Worm (Caenorhabditis elegans) whole organism, L4 larva: ENCODE results near the gene T06E6.1.

ENCODE experiments used
- R02D3.7 ChIP-seq: fragments of 150-350 bp; sonication (generic microtip); optimal IDR thresholded peaks from 3 replicates; lab custom pipeline; 2014; ENCODE audit warnings: missing biosample characterization, missing genetic modification characterization
- Y75B8A.6 ChIP-seq: fragments of 200-800 bp; sonication (Bioruptor generic); IDR thresholded peaks from 2 replicates; pipeline ENCODE4 v1.3.6; 2022; ENCODE audit warnings: missing genetic modification reagents, missing genetic modification characterization, missing compliant biosample characterization
- ZK546.5 ChIP-seq, 2 experiments: sonication (generic microtip); optimal IDR thresholded peaks; 2 replicates each; lab custom pipeline; 2017; ENCODE audit warnings: missing biosample characterization in 2 of 2, missing genetic modification characterization in 2 of 2
- daf-12 ChIP-seq: fragments of 150-350 bp; optimal IDR thresholded peaks from 2 replicates; lab custom pipeline; 2014; ENCODE audit warnings: missing biosample characterization, missing genetic modification reagents, missing genetic modification characterization
- lin-38 ChIP-seq: fragments of 200-800 bp; sonication (Bioruptor generic); IDR thresholded peaks from 2 replicates; pipeline ENCODE4 v1.3.6; 2022; ENCODE audit warnings: missing genetic modification reagents, missing genetic modification characterization, missing compliant biosample characterization
- lsy-2 ChIP-seq, 2 experiments: fragments of 150-350 bp in 1 of 2; sonication (generic microtip) in 1 of 2; optimal IDR thresholded peaks; 2 replicates each; lab custom pipeline; 2014 to 2017; ENCODE audit warnings: missing biosample characterization in 2 of 2, missing genetic modification characterization in 2 of 2
- nhr-11 ChIP-seq: fragments of 150-350 bp; optimal IDR thresholded peaks from 2 replicates; lab custom pipeline; 2014; ENCODE audit warnings: missing biosample characterization, missing genetic modification characterization
- set-16 ChIP-seq: fragments of 200-800 bp; sonication (Bioruptor generic); IDR thresholded peaks from 2 replicates; pipeline ENCODE4 v1.3.6; 2022; ENCODE audit warnings: missing genetic modification reagents, missing genetic modification characterization, missing compliant biosample characterization
- snpc-4 ChIP-seq: fragments of 150-350 bp; optimal IDR thresholded peaks from 2 replicates; lab custom pipeline; 2014; ENCODE audit warnings: missing biosample characterization, missing genetic modification characterization
- ztf-11 ChIP-seq: fragments of 150-350 bp; optimal IDR thresholded peaks from 2 replicates; lab custom pipeline; 2014; ENCODE audit warnings: missing biosample characterization, missing genetic modification characterization

DNA sequence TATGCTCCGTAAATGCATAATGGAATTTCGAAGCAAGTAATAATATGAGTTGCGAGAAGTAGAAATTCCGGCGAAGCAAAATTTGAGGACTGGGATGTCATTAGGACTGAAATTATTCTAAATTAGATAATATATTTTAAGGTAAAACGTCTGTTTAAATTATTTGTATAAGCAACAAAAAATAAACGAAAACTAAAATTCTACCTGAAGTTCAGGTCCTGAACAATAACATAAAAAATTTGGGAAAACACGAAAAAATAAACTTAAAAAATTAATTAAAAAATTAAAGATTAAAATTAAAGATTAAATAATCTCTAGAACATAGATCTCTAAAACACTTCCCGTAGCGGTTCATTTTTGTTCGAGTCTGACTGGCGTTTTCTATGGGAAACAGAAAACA is 14.9 kb downstream of the T06E6.1 start, which contains the start of gene srh-251:
- TF ChIP-seq R02D3.7 (tag; lab: Kevin White, UChicago) (no peak), ZK546.5 (tag; optimal IDR thresholded peaks at IDR 0.05; lab: Kevin White, UChicago) (no peak), ztf-11 (tag; lab: Kevin White, UChicago) (no peak), nhr-11 (tag; lab: Kevin White, UChicago) (no peak), snpc-4 (tag; lab: Kevin White, UChicago) (no peak), daf-12 (tag; lab: Kevin White, UChicago) (no peak), lin-38 (GFP tag; lab: Robert Waterston, UW) (no peak), set-16 (GFP tag; lab: Robert Waterston, UW) (no peak), Y75B8A.6 (GFP tag; lab: Robert Waterston, UW) (no peak), lsy-2 (tag; optimal IDR thresholded peaks at IDR 0.05; lab: Kevin White, UChicago) (no peak)
